Fruit fly (Drosophila melanogaster): ENCODE data around the gene Gbeta13F.

Gene Gbeta13F

DNA sequence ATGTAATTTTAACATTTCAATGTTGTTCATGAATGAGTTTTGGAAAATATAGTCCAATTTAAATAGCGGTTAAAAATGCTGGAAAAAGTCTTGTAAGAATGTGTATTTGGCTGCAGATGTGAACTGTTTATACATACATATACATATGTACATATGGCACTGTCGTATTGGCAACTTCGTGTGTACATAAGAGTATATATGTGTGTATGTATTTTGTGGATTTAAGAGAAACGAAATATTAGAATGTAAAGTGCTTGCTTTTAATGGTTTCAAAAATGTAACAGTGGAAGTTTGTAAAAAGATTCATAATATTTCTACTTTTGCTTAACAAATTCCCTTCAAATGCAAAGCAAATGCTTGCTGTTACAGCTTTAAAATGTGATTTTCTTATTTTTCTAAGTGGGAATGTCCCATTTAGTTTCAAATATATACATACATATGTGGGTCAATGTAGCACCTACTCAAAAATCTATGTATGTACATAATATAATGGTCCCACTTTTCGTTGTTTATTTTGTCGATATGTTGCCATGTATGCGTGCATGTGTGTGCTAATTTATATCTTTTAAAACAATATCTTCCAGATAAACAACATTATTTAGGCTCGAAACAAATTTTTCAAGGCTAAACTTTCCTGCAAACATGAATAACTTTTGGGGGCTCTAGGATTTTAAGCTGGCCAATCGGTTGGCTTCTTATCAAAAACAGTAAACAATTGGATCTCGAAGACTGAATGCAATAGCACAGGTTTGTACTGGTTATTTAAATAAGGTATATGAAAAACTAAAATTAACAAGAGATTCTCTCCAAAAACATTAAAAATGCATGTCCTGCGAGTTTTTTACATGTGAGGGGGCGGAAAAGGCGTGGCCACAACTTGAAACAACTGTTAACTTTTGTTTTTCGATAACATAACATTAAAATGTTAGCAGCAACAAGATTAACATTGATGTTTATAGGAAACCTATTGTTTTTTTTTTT lies 11.2 kb downstream of the Gbeta13F start (continued):
- TF ChIP-seq Ets65A (GFP tag) (no peak), CG2199 (GFP tag; IDR thresholded peaks at IDR 0.05) (no peak), CrebB (tag; optimal IDR thresholded peaks at IDR 0.05) (peak; percentile 89), danr (GFP tag; IDR thresholded peaks at IDR 0.05) (no peak), ftz-f1 (GFP tag; optimal IDR thresholded peaks at IDR 0.05) (no peak), so (GFP tag; IDR thresholded peaks at IDR 0.05) (peak; percentile 82; the same call in 2 of the 3 replicates), fd3F (GFP tag; optimal IDR thresholded peaks at IDR 0.05) (peak; percentile 65), dimm (GFP tag; IDR thresholded peaks at IDR 0.05) (no peak), CG16863 (GFP tag; optimal IDR thresholded peaks at IDR 0.05) (peak; percentile 51), tap (tag; optimal IDR thresholded peaks at IDR 0.05) (no peak), gcm (GFP tag; optimal IDR thresholded peaks at IDR 0.05) (no peak), chn (GFP tag; optimal IDR thresholded peaks at IDR 0.05) (no peak), prd (optimal IDR thresholded peaks at IDR 0.05) (no peak), prd (GFP tag; IDR thresholded peaks at IDR 0.05) (0 out of 3 replicates have a peak, but pooled peaks have one; percentile 20), CG10979 (tag; optimal IDR thresholded peaks at IDR 0.05) (no peak), pzg (GFP tag; optimal IDR thresholded peaks at IDR 0.05) (peak; percentile 2), jigr1 (GFP tag; IDR thresholded peaks at IDR 0.05) (no peak), CG5245 (GFP tag; optimal IDR thresholded peaks at IDR 0.05) (no peak), h (optimal IDR thresholded peaks at IDR 0.05) (no peak), Hr78 (GFP tag; optimal IDR thresholded peaks at IDR 0.05) (no peak), mam (GFP tag; optimal IDR thresholded peaks at IDR 0.05) (peak; percentile 4), sima (GFP tag; optimal IDR thresholded peaks at IDR 0.05) (no peak), zfh1 (GFP tag; IDR thresholded peaks at IDR 0.05) (no peak), run (tag; optimal IDR thresholded peaks at IDR 0.05) (no peak), dati (GFP tag; IDR thresholded peaks at IDR 0.05) (no peak), Nf-YA (GFP tag; IDR thresholded peaks at IDR 0.05) (peak; percentile 44; the same call in 1 of the 2 replicates), jumu (GFP tag; optimal IDR thresholded peaks at IDR 0.05) (no peak), CG13424 (tag; optimal IDR thresholded peaks at IDR 0.05) (peak; percentile 55), Poxn (GFP tag; IDR thresholded peaks at IDR 0.05) (no peak), pb (GFP tag; optimal IDR thresholded peaks at IDR 0.05) (no peak), Dll (GFP tag; IDR thresholded peaks at IDR 0.05; ENCODE audit: partially characterized antibody) (no peak), CG10147 (GFP tag; optimal IDR thresholded peaks at IDR 0.05) (no peak), gro (GFP tag; optimal IDR thresholded peaks at IDR 0.05) (peak; percentile 16), Antp (GFP tag; optimal IDR thresholded peaks at IDR 0.05) (no peak), Hr3 (GFP tag; optimal IDR thresholded peaks at IDR 0.05) (no peak), dysf (GFP tag; IDR thresholded peaks at IDR 0.05) (no peak), jing (GFP tag; optimal IDR thresholded peaks at IDR 0.05) (no peak), CG4707 (GFP tag; optimal IDR thresholded peaks at IDR 0.05) (peak; percentile 72), CG9727 (GFP tag; optimal IDR thresholded peaks at IDR 0.05) (peak; percentile 63), CG10565 (GFP tag; optimal IDR thresholded peaks at IDR 0.05) (no peak), emc (GFP tag; optimal IDR thresholded peaks at IDR 0.05) (no peak), Dip3 (GFP tag; optimal IDR thresholded peaks at IDR 0.05) (peak; percentile 35), CG12299 (tag; optimal IDR thresholded peaks at IDR 0.05) (peak; percentile 63), CG17829 (tag; optimal IDR thresholded peaks at IDR 0.05) (no peak), E2f2 (GFP tag; IDR thresholded peaks at IDR 0.05) (peak; percentile 43; the same call in 1 of the 2 replicates), tup (GFP tag; optimal IDR thresholded peaks at IDR 0.05) (peak; percentile 19), CG1529 (GFP tag; optimal IDR thresholded peaks at IDR 0.05) (peak; percentile 50), ato (GFP tag; IDR thresholded peaks at IDR 0.05; ENCODE audit: partially characterized antibody) (no peak), ems (GFP tag; optimal IDR thresholded peaks at IDR 0.05) (no peak), CG6272 (GFP tag; IDR thresholded peaks at IDR 0.05) (no peak)

Data from whole organism, embryonic.